Fruit fly (Drosophila melanogaster) whole organism, prepupa: ENCODE data around the gene CG7766.

ENCODE experiments used
- Blimp-1 ChIP-seq: fragments of 200-800 bp; sonication (Bioruptor generic); optimal IDR thresholded peaks from 3 replicates; lab custom pipeline; 2017; ENCODE audit warnings: missing biosample characterization, missing genetic modification characterization, mild to moderate bottlenecking, moderate library complexity, missing genetic modification reagents
- CG10631 ChIP-seq: fragments of 200-800 bp; sonication (Bioruptor generic); optimal IDR thresholded peaks from 2 replicates; lab custom pipeline; 2016; ENCODE audit warnings: missing biosample characterization, missing genetic modification characterization
- CG11294 ChIP-seq: fragments of 200-800 bp; sonication (Bioruptor generic); IDR thresholded peaks from 2 replicates; pipeline ENCODE4 v1.3.6; 2022; ENCODE audit warnings: missing biosample characterization, missing genetic modification characterization
- CG11762 ChIP-seq: fragments of 200-800 bp; sonication (Bioruptor generic); optimal IDR thresholded peaks from 3 replicates; lab custom pipeline; 2016; ENCODE audit warnings: missing biosample characterization, missing genetic modification characterization; ENCODE audit not compliant: insufficient read depth
- CG1621 ChIP-seq: fragments of 200-800 bp; sonication (Bioruptor generic); optimal IDR thresholded peaks from 3 replicates; lab custom pipeline; 2018; ENCODE audit warnings: missing biosample characterization, mild to moderate bottlenecking, missing genetic modification characterization
- CG16779 ChIP-seq: fragments of 200-800 bp; sonication (Bioruptor generic); optimal IDR thresholded peaks from 3 replicates; lab custom pipeline; 2017; ENCODE audit warnings: missing biosample characterization, mild to moderate bottlenecking, missing genetic modification characterization
- CG3032 ChIP-seq: fragments of 200-800 bp; optimal IDR thresholded peaks from 2 replicates; lab custom pipeline; 2019; ENCODE audit warnings: missing biosample characterization, mild to moderate bottlenecking, missing genetic modification characterization, moderate library complexity
- CG31627 ChIP-seq: fragments of 200-800 bp; sonication (Bioruptor generic); optimal IDR thresholded peaks from 3 replicates; lab custom pipeline; 2016; ENCODE audit warnings: missing biosample characterization, missing genetic modification characterization
- CG32006 ChIP-seq: fragments of 200-800 bp; sonication (Bioruptor generic); optimal IDR thresholded peaks from 3 replicates; lab custom pipeline; 2017; ENCODE audit warnings: missing biosample characterization, mild to moderate bottlenecking, missing genetic modification characterization
- CG34406 ChIP-seq: fragments of 200-800 bp; sonication (Bioruptor generic); optimal IDR thresholded peaks from 3 replicates; lab custom pipeline; 2016; ENCODE audit warnings: missing biosample characterization, missing genetic modification characterization
- CG3919 ChIP-seq: fragments of 200-800 bp; sonication (Bioruptor generic); optimal IDR thresholded peaks from 3 replicates; lab custom pipeline; 2016; ENCODE audit warnings: missing biosample characterization, missing genetic modification characterization
- CG4318 ChIP-seq: fragments of 200-800 bp; sonication (Bioruptor generic); optimal IDR thresholded peaks from 3 replicates; lab custom pipeline; 2017; ENCODE audit warnings: missing biosample characterization, mild to moderate bottlenecking, missing genetic modification characterization
- CG6163 ChIP-seq: fragments of 200-800 bp; sonication (Bioruptor generic); IDR thresholded peaks from 3 replicates; pipeline ENCODE4 v1.3.6; 2022; ENCODE audit warnings: missing biosample characterization, missing genetic modification characterization
- CG6276 ChIP-seq: fragments of 200-800 bp; sonication (Bioruptor generic); optimal IDR thresholded peaks from 2 replicates; lab custom pipeline; 2017; ENCODE audit warnings: missing biosample characterization, mild to moderate bottlenecking, missing genetic modification characterization
- CG6792 ChIP-seq: fragments of 200-800 bp; sonication (Bioruptor generic); optimal IDR thresholded peaks from 3 replicates; lab custom pipeline; 2016; ENCODE audit warnings: missing biosample characterization, missing genetic modification characterization
- CG6808 ChIP-seq: fragments of 200-800 bp; sonication (Bioruptor generic); optimal IDR thresholded peaks from 3 replicates; lab custom pipeline; 2017; ENCODE audit warnings: missing biosample characterization, missing genetic modification characterization, mild to moderate bottlenecking, moderate library complexity, missing genetic modification reagents
- CG8319 ChIP-seq: fragments of 200-800 bp; sonication (Bioruptor generic); optimal IDR thresholded peaks from 3 replicates; lab custom pipeline; 2016; ENCODE audit warnings: missing biosample characterization, missing genetic modification characterization
- CG8632 ChIP-seq: fragments of 200-800 bp; sonication (Bioruptor generic); optimal IDR thresholded peaks from 3 replicates; lab custom pipeline; 2016; ENCODE audit warnings: missing biosample characterization, missing genetic modification characterization
- CG9139 ChIP-seq: fragments of 200-800 bp; sonication (Bioruptor generic); optimal IDR thresholded peaks from 3 replicates; lab custom pipeline; 2017; ENCODE audit warnings: missing biosample characterization, mild to moderate bottlenecking, missing genetic modification characterization
- Eip78C ChIP-seq: fragments of 200-800 bp; sonication (Bioruptor generic); peaks from one replicate; lab custom pipeline; 2016; ENCODE audit warnings: missing biosample characterization, missing genetic modification characterization
- Eip93F ChIP-seq: fragments of 200-800 bp; sonication (Bioruptor generic); optimal IDR thresholded peaks from 2 replicates; lab custom pipeline; 2016; ENCODE audit warnings: missing biosample characterization, mild to moderate bottlenecking, missing genetic modification characterization
- Ets21C ChIP-seq: fragments of 200-800 bp; sonication (Bioruptor generic); optimal IDR thresholded peaks from 3 replicates; lab custom pipeline; 2016; ENCODE audit warnings: missing biosample characterization, missing genetic modification characterization
- Ets96B ChIP-seq: fragments of 200-800 bp; optimal IDR thresholded peaks from 2 replicates; lab custom pipeline; 2019; ENCODE audit warnings: missing biosample characterization, mild to moderate bottlenecking, missing genetic modification characterization, moderate library complexity
- Hr38 ChIP-seq: sonication (Bioruptor generic); optimal IDR thresholded peaks from 2 replicates; lab custom pipeline; 2016; ENCODE audit warnings: missing biosample characterization, missing genetic modification characterization
- Hr39 ChIP-seq: fragments of 200-800 bp; sonication (Bioruptor generic); optimal IDR thresholded peaks from 2 replicates; lab custom pipeline; 2016; ENCODE audit warnings: missing biosample characterization, missing genetic modification characterization
- Hr4 ChIP-seq: fragments of 200-800 bp; sonication (Bioruptor generic); optimal IDR thresholded peaks from 3 replicates; lab custom pipeline; 2016; ENCODE audit warnings: missing biosample characterization, missing genetic modification characterization
- Met ChIP-seq: fragments of 200-800 bp; sonication (Bioruptor generic); optimal IDR thresholded peaks from 3 replicates; lab custom pipeline; 2016; ENCODE audit warnings: missing biosample characterization, missing genetic modification characterization
- Smox ChIP-seq: fragments of 200-800 bp; sonication (Bioruptor generic); optimal IDR thresholded peaks from 3 replicates; lab custom pipeline; 2016; ENCODE audit warnings: missing biosample characterization, missing genetic modification characterization
- Sox102F ChIP-seq: fragments of 200-800 bp; sonication (Bioruptor generic); optimal IDR thresholded peaks from 2 replicates; lab custom pipeline; 2016; ENCODE audit warnings: missing biosample characterization, mild to moderate bottlenecking, missing genetic modification characterization
- Sox14 ChIP-seq: fragments of 200-800 bp; sonication (Bioruptor generic); optimal IDR thresholded peaks from 3 replicates; lab custom pipeline; 2016; ENCODE audit warnings: missing biosample characterization, missing genetic modification characterization
- Sox15 ChIP-seq: fragments of 200-800 bp; sonication (Bioruptor generic); optimal IDR thresholded peaks from 3 replicates; lab custom pipeline; 2016; ENCODE audit warnings: missing biosample characterization, missing genetic modification characterization
- achi ChIP-seq: fragments of 200-800 bp; sonication (Bioruptor generic); optimal IDR thresholded peaks from 3 replicates; lab custom pipeline; 2016; ENCODE audit warnings: missing biosample characterization, missing genetic modification characterization
- acj6 ChIP-seq: fragments of 200-800 bp; sonication (Bioruptor generic); optimal IDR thresholded peaks from 3 replicates; lab custom pipeline; 2016; ENCODE audit warnings: missing biosample characterization, missing genetic modification characterization
- dsx ChIP-seq: fragments of 200-800 bp; optimal IDR thresholded peaks from 3 replicates; lab custom pipeline; 2019; ENCODE audit warnings: missing biosample characterization, mild to moderate bottlenecking, missing genetic modification characterization, moderate library complexity; ENCODE audit not compliant: poor library complexity, severe bottlenecking
- eg ChIP-seq: fragments of 200-800 bp; sonication (Bioruptor generic); IDR thresholded peaks from 3 replicates; pipeline ENCODE4 v1.3.6; 2022; ENCODE audit warnings: missing biosample characterization, missing genetic modification characterization
- esn ChIP-seq: fragments of 200-800 bp; sonication (Bioruptor generic); optimal IDR thresholded peaks from 2 replicates; lab custom pipeline; 2016; ENCODE audit warnings: missing biosample characterization, mild to moderate bottlenecking, missing genetic modification characterization, moderate library complexity
- fd59A ChIP-seq: fragments of 200-800 bp; sonication (Bioruptor generic); optimal IDR thresholded peaks from 2 replicates; lab custom pipeline; 2017; ENCODE audit warnings: missing biosample characterization, mild to moderate bottlenecking, missing genetic modification characterization, missing genetic modification reagents
- fd85E ChIP-seq: fragments of 200-800 bp; sonication (Bioruptor generic); optimal IDR thresholded peaks from 3 replicates; lab custom pipeline; 2016; ENCODE audit warnings: missing biosample characterization, missing genetic modification characterization
- fkh ChIP-seq: fragments of 200-800 bp; sonication (Bioruptor generic); optimal IDR thresholded peaks from 3 replicates; lab custom pipeline; 2017; ENCODE audit warnings: missing biosample characterization, mild to moderate bottlenecking, missing genetic modification characterization, moderate library complexity
- net ChIP-seq: fragments of 200-800 bp; sonication (Bioruptor generic); optimal IDR thresholded peaks from 3 replicates; lab custom pipeline; 2016; ENCODE audit warnings: missing biosample characterization, missing genetic modification characterization
- salr ChIP-seq, 2 experiments: fragments of 200-800 bp; sonication (Bioruptor generic); optimal IDR thresholded peaks; 3 replicates each; lab custom pipeline; 2016 to 2018; ENCODE audit warnings: missing biosample characterization in 2 of 2, missing genetic modification characterization in 2 of 2, mild to moderate bottlenecking in 1 of 2
- spab ChIP-seq: fragments of 200-800 bp; sonication (Bioruptor generic); optimal IDR thresholded peaks from 2 replicates; lab custom pipeline; 2017; ENCODE audit warnings: missing biosample characterization, mild to moderate bottlenecking, missing genetic modification characterization, missing genetic modification reagents
- ss ChIP-seq, 2 experiments: fragments of 200-800 bp; sonication (Bioruptor generic); optimal IDR thresholded peaks; 2 replicates in 1 of 2; 3 replicates in 1 of 2; lab custom pipeline; 2017 to 2018; ENCODE audit warnings: mild to moderate bottlenecking in 2 of 2, missing biosample characterization in 2 of 2, missing genetic modification characterization in 2 of 2, moderate library complexity in 1 of 2
- svp ChIP-seq: fragments of 200-800 bp; sonication (Bioruptor generic); peaks from one replicate; lab custom pipeline; 2016; ENCODE audit warnings: missing biosample characterization, missing genetic modification characterization
- vri ChIP-seq: fragments of 200-800 bp; sonication (Bioruptor generic); optimal IDR thresholded peaks from 3 replicates; lab custom pipeline; 2016; ENCODE audit warnings: missing biosample characterization, mild to moderate bottlenecking, missing genetic modification characterization

Gene CG7766

DNA sequence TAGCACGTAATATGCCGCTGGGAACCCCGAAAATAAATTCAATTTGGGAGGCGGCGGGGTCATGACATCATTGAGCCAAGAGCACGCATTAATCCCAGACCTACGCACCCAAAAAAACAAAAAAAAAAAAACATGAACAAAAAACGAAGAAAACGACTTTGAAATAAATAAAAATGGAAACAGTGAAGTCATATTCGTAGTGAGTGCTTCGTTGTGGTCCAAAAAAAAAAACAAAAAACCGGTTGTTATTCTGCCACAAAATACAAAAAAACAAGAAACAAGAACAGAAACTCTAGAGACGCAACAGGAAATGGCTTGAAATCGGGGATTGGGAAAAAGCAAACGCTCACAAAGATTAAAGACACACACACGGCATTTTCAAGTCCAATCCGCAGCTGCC lies 26.0 kb downstream of the CG7766 start (continued):
- TF ChIP-seq CG8319 (GFP tag; lab: Kevin White, UChicago), result no peak
- no peak for TF ChIP-seq CG10631 (GFP tag; lab: Kevin White, UChicago)
- no peak for TF ChIP-seq fd59A (GFP tag; lab: Kevin White, UChicago)
- TF ChIP-seq CG16779 (tag; lab: Kevin White, UChicago), result peak; percentile 37
- peak; percentile 57; the same call in 1 of the 3 replicates for TF ChIP-seq CG6163 (GFP tag; lab: Robert Waterston, UW)
- TF ChIP-seq Hr39 (GFP tag; lab: Kevin White, UChicago), result no peak
- TF ChIP-seq CG34406 (GFP tag; lab: Kevin White, UChicago), result no peak
- TF ChIP-seq dsx (GFP tag; lab: Kevin White, UChicago), result peak; percentile 53
- TF ChIP-seq CG3032 (tag; lab: Kevin White, UChicago), result peak; percentile 14
- no peak for TF ChIP-seq acj6 (GFP tag; lab: Kevin White, UChicago)
- peak; percentile 9 for TF ChIP-seq CG8632
- no peak for TF ChIP-seq CG6276
- peak; percentile 56 for TF ChIP-seq svp (GFP tag; lab: Kevin White, UChicago)
- no peak for TF ChIP-seq Ets96B (tag; lab: Kevin White, UChicago)
- TF ChIP-seq CG32006 (GFP tag; lab: Kevin White, UChicago), result no peak
- no peak for TF ChIP-seq Eip93F (GFP tag; lab: Kevin White, UChicago)
- no peak for TF ChIP-seq spab (GFP tag; lab: Kevin White, UChicago)
- no peak for TF ChIP-seq Hr38 (GFP tag; lab: Kevin White, UChicago)

DNA sequence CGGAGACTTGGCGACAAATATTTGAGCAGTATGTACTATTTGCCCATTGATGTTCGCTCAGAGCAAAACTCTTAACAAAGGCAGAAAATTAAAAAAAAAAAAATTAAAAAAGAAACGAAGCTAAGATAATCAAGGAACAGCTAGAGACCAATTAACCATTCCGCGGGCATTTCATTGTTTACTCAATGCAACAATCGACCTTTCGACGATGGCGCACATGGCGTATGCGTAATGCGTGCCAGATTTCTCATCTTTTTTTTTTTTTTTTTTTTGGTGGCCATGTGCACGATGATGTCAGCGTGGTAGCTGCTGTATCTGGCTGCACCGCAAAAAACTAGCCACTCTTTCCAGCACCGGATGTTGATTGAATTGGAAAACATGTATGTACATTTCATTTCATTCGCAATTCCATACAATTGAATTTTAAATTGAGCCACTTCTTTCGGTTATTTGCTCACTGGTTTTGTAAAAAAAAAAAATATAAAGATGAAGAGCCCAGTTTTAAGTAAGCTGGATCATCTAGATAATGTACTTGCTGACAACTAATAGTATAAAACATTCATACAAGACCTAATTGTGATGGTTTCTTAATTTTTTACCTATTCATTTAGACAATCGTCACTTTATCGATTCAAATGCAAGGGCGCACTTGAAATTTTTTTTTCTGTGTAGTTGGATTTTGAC lies 27.8 kb downstream of the CG7766 start:
- TF ChIP-seq CG6792 (GFP tag; lab: Kevin White, UChicago), result peak; percentile 54
- TF ChIP-seq svp (GFP tag; lab: Kevin White, UChicago), result peak; percentile 88
- TF ChIP-seq dsx (GFP tag; lab: Kevin White, UChicago), result no peak
- peak; percentile 74 for TF ChIP-seq CG32006 (GFP tag; lab: Kevin White, UChicago)
- peak; percentile 52 for TF ChIP-seq Blimp-1 (GFP tag; lab: Kevin White, UChicago)
- TF ChIP-seq Hr39 (GFP tag; lab: Kevin White, UChicago), result peak; percentile 66
- peak; percentile 64 for TF ChIP-seq Sox14 (GFP tag; lab: Kevin White, UChicago)
- peak; percentile 68 for TF ChIP-seq CG11762
- TF ChIP-seq fkh (GFP tag; lab: Kevin White, UChicago), result no peak
- peak; percentile 43 for TF ChIP-seq CG10631 (GFP tag; lab: Kevin White, UChicago)
- peak; percentile 67 for TF ChIP-seq acj6 (GFP tag; lab: Kevin White, UChicago)
- TF ChIP-seq CG11294, result no peak
- peak; percentile 71 for TF ChIP-seq Met (GFP tag; lab: Kevin White, UChicago)
- TF ChIP-seq CG8632, result peak; percentile 61
- TF ChIP-seq Hr4 (GFP tag; lab: Kevin White, UChicago), result peak; percentile 66
- peak; percentile 47 for TF ChIP-seq CG9139
- peak; percentile 38; the same call in 1 of the 3 replicates for TF ChIP-seq CG6163 (GFP tag; lab: Robert Waterston, UW)
- TF ChIP-seq CG16779 (tag; lab: Kevin White, UChicago), result peak; percentile 46
- peak; percentile 61 for TF ChIP-seq CG31627 (GFP tag; lab: Kevin White, UChicago)
- TF ChIP-seq net, result peak; percentile 78
- TF ChIP-seq Sox102F (GFP tag; lab: Kevin White, UChicago), result peak; percentile 59
- TF ChIP-seq CG34406 (GFP tag; lab: Kevin White, UChicago), result peak; percentile 66
- no peak for TF ChIP-seq Ets96B (tag; lab: Kevin White, UChicago)
- TF ChIP-seq spab (GFP tag; lab: Kevin White, UChicago), result peak; percentile 32
- TF ChIP-seq ss (GFP tag; optimal IDR thresholded peaks at IDR 0.05; lab: Kevin White, UChicago), result peak in 1 of 2 experiments; percentile 70
- peak; percentile 50 for TF ChIP-seq CG4318 (GFP tag; lab: Kevin White, UChicago)
- peak; percentile 59; the same call in 2 of the 3 replicates for TF ChIP-seq eg (GFP tag; lab: Robert Waterston, UW)
- TF ChIP-seq CG6808 (GFP tag; lab: Kevin White, UChicago), result peak; percentile 70
- TF ChIP-seq CG3032 (tag; lab: Kevin White, UChicago), result peak; percentile 42
- peak; percentile 34 for TF ChIP-seq fd59A (GFP tag; lab: Kevin White, UChicago)
- peak; percentile 56 for TF ChIP-seq achi (GFP tag; lab: Kevin White, UChicago)
- peak; percentile 92 for TF ChIP-seq Eip78C
- TF ChIP-seq Eip93F (GFP tag; lab: Kevin White, UChicago), result peak; percentile 4
- peak; percentile 73 for TF ChIP-seq esn (GFP tag; lab: Kevin White, UChicago)
- no peak for TF ChIP-seq fd85E
- peak; percentile 61 for TF ChIP-seq Sox15 (GFP tag; lab: Kevin White, UChicago)
- no peak for TF ChIP-seq CG1621 (tag; lab: Kevin White, UChicago)
- peak; percentile 75 for TF ChIP-seq CG3919 (GFP tag; lab: Kevin White, UChicago)
- peak; percentile 42 for TF ChIP-seq Ets21C (GFP tag; lab: Kevin White, UChicago)
- peak; percentile 66 for TF ChIP-seq Smox (GFP tag; lab: Kevin White, UChicago)
- peak in 1 of 2 experiments; percentile 76 for TF ChIP-seq salr (GFP tag; optimal IDR thresholded peaks at IDR 0.05; lab: Kevin White, UChicago)
- peak; percentile 32 for TF ChIP-seq vri (GFP tag; lab: Kevin White, UChicago)
